Fruit fly (Drosophila melanogaster) whole organism, adult: ENCODE results near the gene scyl.

Experiments
- CG1620 ChIP-seq: fragments of 200-800 bp; sonication (Bioruptor generic); optimal IDR thresholded peaks from 2 replicates; lab custom pipeline; 2016; ENCODE audit warnings: missing biosample characterization, missing genetic modification characterization
- CG33017 ChIP-seq: fragments of 200-800 bp; sonication (Bioruptor generic); optimal IDR thresholded peaks from 2 replicates; lab custom pipeline; 2018; ENCODE audit warnings: missing biosample characterization, mild to moderate bottlenecking, missing genetic modification characterization, moderate library complexity
- CG5204 ChIP-seq: fragments of 200-800 bp; sonication (Bioruptor generic); optimal IDR thresholded peaks from 2 replicates; lab custom pipeline; 2016; ENCODE audit warnings: missing biosample characterization, missing genetic modification characterization
- CG7045 ChIP-seq: fragments of 200-800 bp; sonication (Bioruptor generic); optimal IDR thresholded peaks from 2 replicates; lab custom pipeline; 2017; ENCODE audit warnings: missing biosample characterization, mild to moderate bottlenecking, missing genetic modification characterization
- Crg-1 ChIP-seq: fragments of 200-800 bp; sonication (Bioruptor generic); optimal IDR thresholded peaks from 2 replicates; lab custom pipeline; 2016; ENCODE audit warnings: missing biosample characterization, missing genetic modification characterization
- kay ChIP-seq: fragments of 200-800 bp; sonication (Bioruptor generic); peaks from one replicate; lab custom pipeline; 2016; ENCODE audit warnings: missing biosample characterization, missing genetic modification characterization, borderline replicate concordance
- ovo ChIP-seq: fragments of 200-800 bp; sonication (Bioruptor generic); optimal IDR thresholded peaks from 2 replicates; lab custom pipeline; 2016; ENCODE audit warnings: missing biosample characterization, missing genetic modification characterization
- pad ChIP-seq: fragments of 200-800 bp; sonication (Bioruptor generic); optimal IDR thresholded peaks from 3 replicates; lab custom pipeline; 2017; ENCODE audit warnings: missing biosample characterization, missing genetic modification characterization, mild to moderate bottlenecking, moderate library complexity, missing genetic modification reagents
- tj ChIP-seq: fragments of 200-800 bp; sonication (Bioruptor generic); optimal IDR thresholded peaks from 3 replicates; lab custom pipeline; 2017; ENCODE audit warnings: missing biosample characterization, mild to moderate bottlenecking, missing genetic modification characterization, moderate library complexity
- toe ChIP-seq: fragments of 200-800 bp; sonication (Bioruptor generic); optimal IDR thresholded peaks from 2 replicates; lab custom pipeline; 2016; ENCODE audit warnings: missing biosample characterization, missing genetic modification characterization

dm6 chr3L:11217893-11218292 lies 34.2 kb upstream of the scyl start:
- TF ChIP-seq kay (GFP tag; lab: Kevin White, UChicago), result no peak
- no peak for TF ChIP-seq CG33017 (tag; lab: Kevin White, UChicago)
- no peak for TF ChIP-seq CG7045 (GFP tag; lab: Kevin White, UChicago)
- no peak for TF ChIP-seq ovo
- TF ChIP-seq CG1620 (GFP tag; lab: Kevin White, UChicago), result no peak
- no peak for TF ChIP-seq CG5204 (GFP tag; lab: Kevin White, UChicago)
- TF ChIP-seq Crg-1, result no peak
- TF ChIP-seq pad (GFP tag; lab: Kevin White, UChicago), result no peak
- TF ChIP-seq tj, result no peak
- TF ChIP-seq toe (GFP tag; lab: Kevin White, UChicago), result no peak
